Worm (Caenorhabditis elegans) whole organism, L4/young adult: Measurements from ENCODE around the gene ZK380.6.
A peak's percentile ranks its signal among the peaks of the same experiment; 100 is the strongest.

Source experiments
- W03F9.2 ChIP-seq: fragments of 150-350 bp; optimal IDR thresholded peaks from 2 replicates; lab custom pipeline; 2014; ENCODE audit warnings: missing biosample characterization, missing genetic modification characterization
- dao-5 ChIP-seq: sonication (generic microtip); optimal IDR thresholded peaks from 2 replicates; lab custom pipeline; 2016; ENCODE audit warnings: missing genotype, missing genetic modification characterization, moderate library complexity, missing compliant biosample characterization
- him-1 ChIP-seq: sonication (generic microtip); optimal IDR thresholded peaks from 2 replicates; lab custom pipeline; 2016; ENCODE audit warnings: missing genotype, missing genetic modification reagents, missing genetic modification characterization, missing compliant biosample characterization

ZK380.6 gene

ce11 chrX:1654146-1654545, at the start of gene ZK380.6:
Gene ZK380.6, plus strand, starts transcription at chrX:1654446.
- no peak for TF ChIP-seq W03F9.2 (tag; lab: Kevin White, UChicago)
- TF ChIP-seq dao-5, result no peak
- TF ChIP-seq him-1 (tag; lab: Kevin White, UChicago), result no peak

ce11 chrX:1604606-1605005, 49.6 kb upstream of the ZK380.6 start, which contains the start of gene H11E01.3:
Gene H11E01.3, plus strand, starts transcription at chrX:1604906.
- TF ChIP-seq him-1 (tag; lab: Kevin White, UChicago) (no peak), W03F9.2 (tag; lab: Kevin White, UChicago) (no peak), dao-5 (no peak)

ce11 chrX:1612948-1613347, 41.3 kb upstream of the ZK380.6 start:
- TF ChIP-seq him-1 (tag; lab: Kevin White, UChicago) (no peak), W03F9.2 (tag; lab: Kevin White, UChicago) (no peak), dao-5 (no peak)

- TF ChIP-seq dao-5 (no peak), him-1 (tag; lab: Kevin White, UChicago) (no peak), W03F9.2 (tag; lab: Kevin White, UChicago) (no peak)
Measured at ce11 chrX:1613860-1614259, 40.4 kb upstream of the ZK380.6 start.

ce11 chrX:1620678-1621449, 33.4 kb upstream of the ZK380.6 start, which contains the start of gene H11E01.2:
Gene H11E01.2, plus strand, starts transcription at chrX:1621057.
- TF ChIP-seq him-1 (tag; lab: Kevin White, UChicago) (no peak), W03F9.2 (tag; lab: Kevin White, UChicago) (no peak), dao-5 (no peak)

- TF ChIP-seq him-1 (tag; lab: Kevin White, UChicago) (no peak), dao-5 (no peak), W03F9.2 (tag; lab: Kevin White, UChicago) (no peak)
Measured at ce11 chrX:1623048-1623447, 31.2 kb upstream of the ZK380.6 start.

ce11 chrX:1627013-1627412, 27.2 kb upstream of the ZK380.6 start:
- peak; percentile 97 for TF ChIP-seq W03F9.2 (tag; lab: Kevin White, UChicago)
- peak; percentile 49 for TF ChIP-seq dao-5
- peak; percentile 98 for TF ChIP-seq him-1 (tag; lab: Kevin White, UChicago)

ce11 chrX:1627837-1628236, 26.4 kb upstream of the ZK380.6 start, which contains the start of gene fbxb-58:
Gene fbxb-58, plus strand, starts transcription at chrX:1628137.
- TF ChIP-seq W03F9.2 (tag; lab: Kevin White, UChicago) (no peak), him-1 (tag; lab: Kevin White, UChicago) (no peak), dao-5 (no peak)

- TF ChIP-seq him-1 (tag; lab: Kevin White, UChicago) (no peak), dao-5 (no peak), W03F9.2 (tag; lab: Kevin White, UChicago) (no peak)
Measured at ce11 chrX:1629746-1630145, 24.5 kb upstream of the ZK380.6 start.

- TF ChIP-seq W03F9.2 (tag; lab: Kevin White, UChicago), result no peak
- no peak for TF ChIP-seq him-1 (tag; lab: Kevin White, UChicago)
Measured at ce11 chrX:1630881-1631516, 23.2 kb upstream of the ZK380.6 start, which contains the start of gene ZK380.2. Gene ZK380.2, plus strand, starts transcription at chrX:1631466.

- no peak for TF ChIP-seq him-1 (tag; lab: Kevin White, UChicago)
- TF ChIP-seq dao-5, result no peak
- no peak for TF ChIP-seq W03F9.2 (tag; lab: Kevin White, UChicago)
Measured at ce11 chrX:1643442-1644096, 10.7 kb upstream of the ZK380.6 start.

ce11 chrX:1651668-1652067, 2.6 kb upstream of the ZK380.6 start, which contains the start of gene ZK380.4:
Gene ZK380.4, minus strand, starts transcription at chrX:1651994.
- TF ChIP-seq him-1 (tag; lab: Kevin White, UChicago) (no peak), dao-5 (no peak)

- no peak for TF ChIP-seq dao-5
- no peak for TF ChIP-seq him-1 (tag; lab: Kevin White, UChicago)
- TF ChIP-seq W03F9.2 (tag; lab: Kevin White, UChicago), result no peak
Measured at ce11 chrX:1655207-1655606, 961 bp downstream of the ZK380.6 start, which contains the start of gene tbx-32. Gene tbx-32, plus strand, starts transcription at chrX:1655507.

- no peak for TF ChIP-seq dao-5
- no peak for TF ChIP-seq him-1 (tag; lab: Kevin White, UChicago)
- no peak for TF ChIP-seq W03F9.2 (tag; lab: Kevin White, UChicago)
Measured at ce11 chrX:1664925-1665324, 10.7 kb downstream of the ZK380.6 start, which contains the start of gene R09H3.2. Gene R09H3.2, minus strand, starts transcription at chrX:1665025.
